Worm (Caenorhabditis elegans): Measurements from ENCODE around the gene C18A11.2.

The C18A11.2 gene

DNA sequence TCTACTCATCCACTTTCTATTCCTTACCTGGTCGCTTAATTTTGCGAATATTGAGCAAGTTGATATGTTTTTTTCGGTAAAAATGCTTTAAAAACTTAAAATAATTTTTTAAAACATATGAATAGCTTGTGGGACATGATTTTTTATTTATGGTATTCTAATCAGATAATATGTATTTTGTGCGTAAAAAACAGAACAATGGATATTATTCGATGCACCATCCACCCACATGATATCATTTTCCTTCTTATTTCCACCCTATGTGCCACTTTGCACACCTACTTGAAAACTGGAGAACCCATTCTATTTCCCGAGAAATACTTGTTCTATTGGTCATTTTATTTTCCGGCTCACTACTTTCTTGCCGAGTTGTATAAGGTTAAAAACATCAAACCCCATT, at the start of gene C18A11.2:
Gene C18A11.2 (plus strand): TSS at position 301 of the 400 bp plus-strand sequence.
- TF ChIP-seq F57A8.1 (GFP tag; optimal IDR thresholded peaks at IDR 0.05): no peak
- no peak for TF ChIP-seq ceh-91 (GFP tag; IDR thresholded peaks at IDR 0.05)
- no peak for TF ChIP-seq madf-10 (tag; optimal IDR thresholded peaks at IDR 0.05)
- TF ChIP-seq snpc-1.3 (tag; optimal IDR thresholded peaks at IDR 0.05; ENCODE audit: insufficient read depth): no peak
- TF ChIP-seq ztf-18 (tag; optimal IDR thresholded peaks at IDR 0.05): no peak
- TF ChIP-seq lin-54 (GFP tag; optimal IDR thresholded peaks at IDR 0.05): no peak
- no peak for TF ChIP-seq Y95B8A.8 (GFP tag; IDR thresholded peaks at IDR 0.05)
- TF ChIP-seq dpl-1 (GFP tag; optimal IDR thresholded peaks at IDR 0.05): no peak
- TF ChIP-seq B0261.1 (tag; optimal IDR thresholded peaks at IDR 0.05): no peak
- no peak for TF ChIP-seq B0019.2 (GFP tag; conservative IDR thresholded peaks at IDR 0.05)
- no peak for TF ChIP-seq ceh-40 (GFP tag; IDR thresholded peaks at IDR 0.05)
- TF ChIP-seq cebp-2 (GFP tag; IDR thresholded peaks at IDR 0.05): no peak
- TF ChIP-seq lsy-27 (tag; optimal IDR thresholded peaks at IDR 0.05; ENCODE audit: borderline replicate concordance, insufficient read depth): no peak
- no peak for TF ChIP-seq Y53F4B.3 (GFP tag; IDR thresholded peaks at IDR 0.05)
- no peak for TF ChIP-seq somi-1 (GFP tag; optimal IDR thresholded peaks at IDR 0.05)
- TF ChIP-seq madf-3 (GFP tag; IDR thresholded peaks at IDR 0.05): no peak
- TF ChIP-seq ztf-28 (GFP tag; IDR thresholded peaks at IDR 0.05): no peak

DNA sequence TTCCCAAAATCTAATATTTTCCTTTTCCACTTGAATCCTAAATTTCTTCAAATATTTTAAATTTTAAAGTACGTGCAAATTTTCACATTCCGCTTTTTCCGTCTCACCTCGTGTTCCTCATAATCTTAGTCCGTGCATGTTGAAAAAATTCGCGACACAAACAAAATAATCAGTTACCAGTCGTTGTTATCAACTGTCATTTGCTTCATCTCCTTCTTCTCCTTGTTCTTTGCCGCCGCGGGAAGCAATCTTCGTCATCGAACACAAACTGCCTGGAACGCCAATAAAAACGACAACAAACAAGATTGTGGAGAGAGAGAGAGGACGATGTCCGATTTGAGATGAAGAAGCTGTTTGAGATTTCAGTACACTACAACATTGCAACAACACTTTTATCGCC, 49.6 kb upstream of the C18A11.2 start, which contains the start of gene C34D10.5:
Gene C34D10.5 (plus strand): TSS at position 269 of the 400 bp plus-strand sequence.
- TF ChIP-seq Y56A3A.18 (GFP tag; IDR thresholded peaks at IDR 0.05) (no peak), pha-4 (tag; optimal IDR thresholded peaks at IDR 0.05) (peak; percentile 35), nhr-80 (tag; optimal IDR thresholded peaks at IDR 0.05) (peak; percentile 26)

DNA sequence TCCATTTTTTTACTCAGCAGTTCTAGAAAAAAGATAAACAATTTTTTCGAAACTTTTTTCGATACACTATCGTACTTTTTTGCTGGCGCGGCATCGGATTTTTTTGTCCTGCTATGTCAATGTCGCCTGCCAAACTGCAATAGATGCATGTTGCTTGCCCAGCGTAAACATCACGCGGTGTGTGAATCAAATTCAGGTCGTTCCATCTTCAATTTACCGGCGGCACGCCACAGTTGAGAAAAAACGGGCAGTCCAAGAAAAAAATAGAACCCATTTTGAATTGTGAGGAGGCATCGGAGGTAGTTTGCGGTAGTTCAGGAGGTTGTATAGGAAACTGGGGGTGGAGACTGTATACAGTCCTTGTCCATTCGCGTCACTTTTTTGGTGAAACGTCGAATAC, 48.9 kb upstream of the C18A11.2 start:
- no peak for TF ChIP-seq Y56A3A.18 (GFP tag; IDR thresholded peaks at IDR 0.05)
- no peak for TF ChIP-seq egl-18 (GFP tag; IDR thresholded peaks at IDR 0.05)
- no peak for TF ChIP-seq K11D2.4 (GFP tag; IDR thresholded peaks at IDR 0.05)
- TF ChIP-seq mcd-1 (GFP tag; IDR thresholded peaks at IDR 0.05): no peak
- TF ChIP-seq somi-1 (GFP tag; optimal IDR thresholded peaks at IDR 0.05): peak; percentile 32
- no peak for TF ChIP-seq D2030.7 (GFP tag; IDR thresholded peaks at IDR 0.05)
- TF ChIP-seq ceh-27 (GFP tag; optimal IDR thresholded peaks at IDR 0.05): peak; percentile 26
- no peak for TF ChIP-seq rpc-1 (optimal IDR thresholded peaks at IDR 0.05)
- TF ChIP-seq rpc-1 (tag; optimal IDR thresholded peaks at IDR 0.05): no peak
- 0 out of 2 replicates have a peak, but pooled peaks have one; percentile 20 for TF ChIP-seq pbrm-1 (GFP tag; IDR thresholded peaks at IDR 0.05)
- peak; percentile 53 for TF ChIP-seq ztf-26 (tag; optimal IDR thresholded peaks at IDR 0.05)
- no peak for TF ChIP-seq akir-1 (GFP tag; optimal IDR thresholded peaks at IDR 0.05)
- TF ChIP-seq let-526 (GFP tag; IDR thresholded peaks at IDR 0.05): no peak
- TF ChIP-seq cebp-1 (GFP tag; IDR thresholded peaks at IDR 0.05): no peak
- peak; percentile 34 for TF ChIP-seq cebp-1 (tag; optimal IDR thresholded peaks at IDR 0.05)
- TF ChIP-seq tbp1 (GFP tag; optimal IDR thresholded peaks at IDR 0.05): peak; percentile 18
- TF ChIP-seq ceh-79 (tag; optimal IDR thresholded peaks at IDR 0.05): no peak
- TF ChIP-seq ama-1 (optimal IDR thresholded peaks at IDR 0.05): peak; percentile 24
- no peak for TF ChIP-seq ama-1 (GFP tag; optimal IDR thresholded peaks at IDR 0.05)

DNA sequence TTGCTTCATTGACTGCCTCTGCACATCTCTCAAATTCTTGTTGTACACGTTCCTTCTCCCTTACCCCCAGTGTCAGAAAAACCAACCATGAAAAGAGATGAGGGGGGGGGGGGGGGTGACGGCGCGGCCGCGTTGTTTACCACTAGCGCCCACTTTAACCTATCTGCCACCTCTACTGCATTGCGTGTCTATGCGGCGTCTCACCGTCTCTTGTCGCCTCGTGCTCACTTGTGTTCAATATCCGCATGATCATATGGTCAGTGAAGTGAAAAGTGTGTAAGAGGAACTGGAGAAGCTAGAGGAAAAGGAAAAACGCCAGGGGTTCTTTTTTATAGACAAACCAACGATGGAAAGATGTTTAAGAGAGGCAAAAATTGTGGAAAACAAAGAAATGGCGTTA, 47.7 kb upstream of the C18A11.2 start:
- no peak for TF ChIP-seq aptf-2 (GFP tag; conservative IDR thresholded peaks at IDR 0.05)
- no peak for TF ChIP-seq F49E8.2 (tag; optimal IDR thresholded peaks at IDR 0.05; ENCODE audit: insufficient read depth)
- TF ChIP-seq tbx-9 (tag; optimal IDR thresholded peaks at IDR 0.05; ENCODE audit: borderline replicate concordance): no peak
- TF ChIP-seq B0035.1 (tag; optimal IDR thresholded peaks at IDR 0.05): no peak
- TF ChIP-seq hmg-20 (GFP tag; IDR thresholded peaks at IDR 0.05): peak; percentile 50; the same call in 1 of the 2 replicates
- TF ChIP-seq ztf-26 (tag; optimal IDR thresholded peaks at IDR 0.05): peak; percentile 88
- TF ChIP-seq B0019.2 (GFP tag; conservative IDR thresholded peaks at IDR 0.05): no peak
- peak; percentile 98 for TF ChIP-seq ceh-27 (GFP tag; optimal IDR thresholded peaks at IDR 0.05)
- peak; percentile 74 for TF ChIP-seq B0336.3 (GFP tag; IDR thresholded peaks at IDR 0.05)
- peak; percentile 89 for TF ChIP-seq atf-7 (tag; optimal IDR thresholded peaks at IDR 0.05)
- peak; percentile 70 for TF ChIP-seq madf-10 (tag; optimal IDR thresholded peaks at IDR 0.05)
- no peak for TF ChIP-seq F55B11.4 (tag; optimal IDR thresholded peaks at IDR 0.05; ENCODE audit: borderline replicate concordance, insufficient read depth)
- no peak for TF ChIP-seq snpc-4 (GFP tag; optimal IDR thresholded peaks at IDR 0.05)
- peak in 3 of 4 experiments; percentile 15 to 51 (median 21) for TF ChIP-seq snpc-4 (tag; optimal IDR thresholded peaks at IDR 0.05)

Data from whole organism, young adult.